Fruit fly (Drosophila melanogaster) whole organism, pupa: ENCODE data around the gene Jon66Cii.

Experiments
- CG10348 ChIP-seq: fragments of 200-800 bp; sonication (Bioruptor generic); IDR thresholded peaks from 2 replicates; pipeline ENCODE4 v1.3.6; 2022; ENCODE audit warnings: missing biosample characterization, missing genetic modification characterization
- CG13204 ChIP-seq: fragments of 200-800 bp; sonication (Bioruptor generic); optimal IDR thresholded peaks from 2 replicates; lab custom pipeline; 2018; ENCODE audit warnings: missing biosample characterization, mild to moderate bottlenecking, missing genetic modification characterization, moderate library complexity
- CG32121 ChIP-seq: fragments of 200-800 bp; sonication (Bioruptor generic); IDR thresholded peaks from 2 replicates; pipeline ENCODE4 v1.3.6; 2022; ENCODE audit warnings: missing biosample characterization, missing genetic modification characterization
- CG34367 ChIP-seq: fragments of 200-800 bp; sonication (Bioruptor generic); optimal IDR thresholded peaks from 2 replicates; lab custom pipeline; 2018; ENCODE audit warnings: missing biosample characterization, mild to moderate bottlenecking, missing genetic modification characterization
- CG4496 ChIP-seq: fragments of 200-800 bp; sonication (Bioruptor generic); IDR thresholded peaks from 3 replicates; pipeline ENCODE4 v1.3.6; 2022; ENCODE audit warnings: missing biosample characterization, missing genetic modification characterization
- CG8301 ChIP-seq: fragments of 200-800 bp; sonication (Bioruptor generic); optimal IDR thresholded peaks from 2 replicates; lab custom pipeline; 2018; ENCODE audit warnings: missing biosample characterization, mild to moderate bottlenecking, missing genetic modification characterization
- CG9948 ChIP-seq: fragments of 200-800 bp; sonication (Bioruptor generic); optimal IDR thresholded peaks from 2 replicates; lab custom pipeline; 2018; ENCODE audit warnings: missing biosample characterization, mild to moderate bottlenecking, missing genetic modification characterization, moderate library complexity
- Ets98B ChIP-seq: fragments of 200-800 bp; sonication (Bioruptor generic); IDR thresholded peaks from 2 replicates; pipeline ENCODE4 v1.3.6; 2022; ENCODE audit warnings: missing biosample characterization, missing genetic modification characterization
- Pif1A ChIP-seq: fragments of 200-800 bp; sonication (Bioruptor generic); optimal IDR thresholded peaks from 3 replicates; lab custom pipeline; 2016; ENCODE audit warnings: missing biosample characterization, missing genetic modification characterization
- Pif1B ChIP-seq: fragments of 200-800 bp; sonication (Bioruptor generic); optimal IDR thresholded peaks from 3 replicates; lab custom pipeline; 2016; ENCODE audit warnings: missing biosample characterization, missing genetic modification characterization
- fd96Ca ChIP-seq: fragments of 200-800 bp; sonication (Bioruptor generic); IDR thresholded peaks from 3 replicates; pipeline ENCODE4 v1.3.6; 2022; ENCODE audit warnings: missing biosample characterization, missing genetic modification characterization
- gl ChIP-seq: fragments of 200-800 bp; sonication (Bioruptor generic); optimal IDR thresholded peaks from 2 replicates; lab custom pipeline; 2018; ENCODE audit warnings: missing biosample characterization, mild to moderate bottlenecking, missing genetic modification characterization

dm6 chr3L:8345182-8345581, 48.3 kb downstream of the Jon66Cii start:
- no peak for TF ChIP-seq CG34367
- no peak for TF ChIP-seq CG4496 (GFP tag; lab: Robert Waterston, UW)
- no peak for TF ChIP-seq CG8301
- TF ChIP-seq CG9948 (tag; lab: Kevin White, UChicago) = no peak
- TF ChIP-seq CG13204 (GFP tag; lab: Kevin White, UChicago) = no peak
- no peak for TF ChIP-seq gl (tag; lab: Kevin White, UChicago)
- no peak for TF ChIP-seq Ets98B (GFP tag; lab: Robert Waterston, UW)
- no peak for TF ChIP-seq CG32121 (GFP tag; lab: Robert Waterston, UW)
- TF ChIP-seq Pif1B (GFP tag; lab: Kevin White, UChicago) = no peak
- no peak for TF ChIP-seq fd96Ca
- no peak for TF ChIP-seq CG10348 (GFP tag; lab: Robert Waterston, UW)
- TF ChIP-seq Pif1A (GFP tag; lab: Kevin White, UChicago) = no peak
